Fruit fly (Drosophila melanogaster): ENCODE measurements around the gene CG13992.

CG13992 gene

DNA sequence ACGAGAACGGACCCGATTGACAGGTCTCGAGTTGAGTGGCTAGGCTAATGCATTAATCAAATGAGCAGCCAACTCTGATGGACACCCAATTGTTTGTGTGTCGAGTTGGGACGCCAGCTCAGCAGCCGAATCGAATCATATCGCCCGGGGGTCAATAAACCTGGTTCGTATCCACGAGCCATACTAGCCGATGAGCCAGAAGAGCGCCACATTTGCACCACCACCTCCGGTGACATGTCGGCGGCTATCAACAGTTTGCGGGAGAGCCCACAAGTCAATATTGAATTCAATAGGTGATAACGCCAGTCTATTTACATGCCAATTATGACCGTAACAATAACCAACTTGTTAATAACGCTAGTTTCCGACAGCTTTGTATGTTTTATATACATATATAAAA lies 6.6 kb upstream of the CG13992 start (continued):
- TF ChIP-seq pum (GFP tag; optimal IDR thresholded peaks at IDR 0.05) (no peak), Usf (GFP tag; optimal IDR thresholded peaks at IDR 0.05) (no peak), CG17359 (tag; optimal IDR thresholded peaks at IDR 0.05) (peak; percentile 67), CG13624 (GFP tag; optimal IDR thresholded peaks at IDR 0.05) (no peak), CG7372 (GFP tag; IDR thresholded peaks at IDR 0.05) (no peak), Dp (GFP tag; optimal IDR thresholded peaks at IDR 0.05) (no peak), CG7839 (tag; optimal IDR thresholded peaks at IDR 0.05) (peak; percentile 38), Abd-B (GFP tag; optimal IDR thresholded peaks at IDR 0.05) (no peak), CG14667 (GFP tag; IDR thresholded peaks at IDR 0.05) (no peak), nmo (GFP tag; optimal IDR thresholded peaks at IDR 0.05) (no peak), CG1602 (GFP tag; optimal IDR thresholded peaks at IDR 0.05) (no peak), Hr78 (GFP tag; optimal IDR thresholded peaks at IDR 0.05) (peak in 1 of 2 experiments; percentile 50), fru (optimal IDR thresholded peaks at IDR 0.05) (no peak), bigmax (GFP tag; optimal IDR thresholded peaks at IDR 0.05) (peak; percentile 11), CG7556 (GFP tag; optimal IDR thresholded peaks at IDR 0.05) (peak; percentile 58), CG10274 (GFP tag; optimal IDR thresholded peaks at IDR 0.05) (no peak), Aef1 (GFP tag; IDR thresholded peaks at IDR 0.05) (no peak), zf30C (GFP tag; optimal IDR thresholded peaks at IDR 0.05) (no peak), CG30020 (tag; optimal IDR thresholded peaks at IDR 0.05) (no peak), Mad (GFP tag; optimal IDR thresholded peaks at IDR 0.05) (no peak), cas (GFP tag; IDR thresholded peaks at IDR 0.05) (no peak), stc (GFP tag; IDR thresholded peaks at IDR 0.05) (peak; percentile 16; the same call in 1 of the 2 replicates), slp2 (GFP tag; optimal IDR thresholded peaks at IDR 0.05) (no peak), CG1529 (GFP tag; optimal IDR thresholded peaks at IDR 0.05) (peak; percentile 46), Hand (GFP tag; optimal IDR thresholded peaks at IDR 0.05) (peak; percentile 34), eyg (GFP tag; optimal IDR thresholded peaks at IDR 0.05) (no peak), odd (GFP tag; optimal IDR thresholded peaks at IDR 0.05) (peak; percentile 77), MTF-1 (GFP tag; optimal IDR thresholded peaks at IDR 0.05; ENCODE audit: borderline replicate concordance) (peak; percentile 87), CG6689 (GFP tag; IDR thresholded peaks at IDR 0.05) (peak; percentile 33; the same call in 1 of the 2 replicates), Sry-β (GFP tag; optimal IDR thresholded peaks at IDR 0.05) (no peak), Camta (GFP tag; optimal IDR thresholded peaks at IDR 0.05) (peak; percentile 11), Ptx1 (GFP tag; IDR thresholded peaks at IDR 0.05) (no peak), CrebB (tag; optimal IDR thresholded peaks at IDR 0.05) (peak; percentile 78), CG9727 (GFP tag; optimal IDR thresholded peaks at IDR 0.05) (peak; percentile 59), rib (GFP tag; IDR thresholded peaks at IDR 0.05) (no peak), Sox100B (GFP tag; optimal IDR thresholded peaks at IDR 0.05) (peak; percentile 76), CG6683 (GFP tag; optimal IDR thresholded peaks at IDR 0.05) (peak; percentile 39), wor (GFP tag; IDR thresholded peaks at IDR 0.05) (no peak), Oaz (GFP tag; IDR thresholded peaks at IDR 0.05) (no peak), D19B (GFP tag; optimal IDR thresholded peaks at IDR 0.05) (peak; percentile 4), Eip74EF (GFP tag; optimal IDR thresholded peaks at IDR 0.05) (peak in 1 of 2 experiments; percentile 27), CG5180 (GFP tag; optimal IDR thresholded peaks at IDR 0.05) (peak; percentile 62), CG2889 (GFP tag; IDR thresholded peaks at IDR 0.05) (no peak), Gsc (GFP tag; IDR thresholded peaks at IDR 0.05) (no peak), luna (GFP tag; optimal IDR thresholded peaks at IDR 0.05) (no peak), Hr39 (optimal IDR thresholded peaks at IDR 0.05) (no peak), vnd (GFP tag; IDR thresholded peaks at IDR 0.05; ENCODE audit: partially characterized antibody) (no peak), CG4360 (GFP tag; IDR thresholded peaks at IDR 0.05) (0 out of 2 replicates have a peak, but pooled peaks have one; percentile 20), Xrp1 (GFP tag; IDR thresholded peaks at IDR 0.05) (peak; percentile 64; the same call in 1 of the 2 replicates), dm (GFP tag; optimal IDR thresholded peaks at IDR 0.05) (no peak), CkIIα-i1 (GFP tag; IDR thresholded peaks at IDR 0.05) (no peak), CG17829 (tag; optimal IDR thresholded peaks at IDR 0.05) (no peak)
